Fruit fly (Drosophila melanogaster): ENCODE data around the gene alphaTub84B.

alphaTub84B gene

DNA sequence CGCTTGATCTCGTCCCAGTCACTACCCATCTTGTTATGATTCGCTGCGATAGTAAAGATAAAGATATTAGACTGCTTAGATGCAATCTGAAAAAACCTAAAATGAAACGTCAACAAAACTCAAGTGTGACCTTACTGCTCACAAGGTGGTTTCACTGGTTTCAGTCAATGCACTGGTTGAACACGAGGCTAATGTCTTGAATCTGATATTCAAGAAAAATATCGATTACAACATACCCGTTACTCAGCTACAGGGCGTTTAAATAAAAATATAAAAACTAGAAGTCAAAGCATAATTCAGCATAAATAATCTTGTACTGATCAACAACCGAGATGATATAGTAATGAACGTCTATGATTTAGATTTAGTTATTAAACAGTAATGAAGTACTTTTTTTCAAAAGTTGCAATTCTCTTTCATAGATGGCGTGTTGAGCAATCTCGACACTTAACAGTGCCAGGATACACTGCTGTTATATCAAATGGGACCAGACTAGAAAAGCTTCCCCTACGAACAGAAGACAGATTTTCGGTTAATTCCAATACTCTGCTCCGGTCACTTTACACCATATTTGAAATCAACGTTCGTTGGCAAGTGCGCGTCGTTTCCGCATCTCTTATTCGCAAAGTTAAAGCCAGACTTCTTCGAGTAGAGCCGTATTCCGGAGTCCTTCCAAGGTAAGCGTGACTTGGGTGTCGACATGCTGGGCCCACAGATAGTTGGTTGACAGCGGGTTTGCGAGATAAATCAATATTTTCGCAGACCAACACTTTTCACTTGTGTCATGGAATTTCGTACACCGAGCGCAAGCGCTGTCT lies 11.9 kb upstream of the alphaTub84B start, which contains the start of the genes Ufl1 and CG1943:
Ufl1 (minus strand) TSS at position 156 of the 818 bp plus-strand sequence.
CG1943 (plus strand) TSS at position 563 of the 818 bp plus-strand sequence.
- TF ChIP-seq CG11617 (GFP tag; optimal IDR thresholded peaks at IDR 0.05) = no peak
- TF ChIP-seq bab1 (GFP tag; optimal IDR thresholded peaks at IDR 0.05) = no peak
- no peak for TF ChIP-seq CG7045 (GFP tag; optimal IDR thresholded peaks at IDR 0.05)
- TF ChIP-seq Clk (GFP tag; optimal IDR thresholded peaks at IDR 0.05) = no peak
- TF ChIP-seq CG14711 (tag; optimal IDR thresholded peaks at IDR 0.05) = no peak
- TF ChIP-seq Hr96 (GFP tag; optimal IDR thresholded peaks at IDR 0.05) = peak; percentile 14
- no peak for TF ChIP-seq Crg-1 (GFP tag; optimal IDR thresholded peaks at IDR 0.05)
- TF ChIP-seq pad (GFP tag; optimal IDR thresholded peaks at IDR 0.05) = peak; percentile 36
- TF ChIP-seq kay (GFP tag; ENCODE audit: borderline replicate concordance) = no peak
- peak; percentile 44 for TF ChIP-seq CG1620 (GFP tag; optimal IDR thresholded peaks at IDR 0.05)
- TF ChIP-seq tj (GFP tag; optimal IDR thresholded peaks at IDR 0.05) = peak; percentile 72
- TF ChIP-seq ovo (GFP tag; optimal IDR thresholded peaks at IDR 0.05) = peak; percentile 55
- no peak for TF ChIP-seq cnc (optimal IDR thresholded peaks at IDR 0.05)
- TF ChIP-seq CG7101 (tag; optimal IDR thresholded peaks at IDR 0.05) = no peak
- TF ChIP-seq CG33017 (tag; optimal IDR thresholded peaks at IDR 0.05) = no peak
- no peak for TF ChIP-seq CG12768 (GFP tag; optimal IDR thresholded peaks at IDR 0.05)
- peak; percentile 87 for TF ChIP-seq Mnt (GFP tag; optimal IDR thresholded peaks at IDR 0.05)
- peak; percentile 48 for TF ChIP-seq cic (GFP tag; optimal IDR thresholded peaks at IDR 0.05)
- TF ChIP-seq CG5204 (GFP tag; optimal IDR thresholded peaks at IDR 0.05) = peak; percentile 17
- no peak for TF ChIP-seq toe (GFP tag; optimal IDR thresholded peaks at IDR 0.05)

DNA sequence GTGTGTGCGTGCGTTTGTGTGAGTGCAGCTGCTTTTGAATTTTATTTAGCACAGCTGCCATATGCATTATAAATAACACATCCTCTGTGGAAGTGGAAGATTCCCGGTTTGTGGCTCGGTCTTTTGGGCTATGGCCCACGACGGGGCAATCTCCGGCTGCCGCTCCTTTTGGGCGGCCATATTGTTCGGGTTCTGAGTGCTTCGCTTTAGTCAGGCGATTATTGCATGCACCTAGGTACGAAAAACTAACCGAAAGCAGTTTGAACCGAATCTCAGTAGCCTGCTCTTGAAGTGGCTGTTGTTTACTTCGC lies 11.3 kb upstream of the alphaTub84B start:
- TF ChIP-seq CG14711 (tag; optimal IDR thresholded peaks at IDR 0.05) (no peak), cic (GFP tag; optimal IDR thresholded peaks at IDR 0.05) (no peak), ovo (GFP tag; optimal IDR thresholded peaks at IDR 0.05) (no peak), CG7045 (GFP tag; optimal IDR thresholded peaks at IDR 0.05) (no peak), Crg-1 (GFP tag; optimal IDR thresholded peaks at IDR 0.05) (no peak), cnc (optimal IDR thresholded peaks at IDR 0.05) (no peak), kay (GFP tag; ENCODE audit: borderline replicate concordance) (no peak), Clk (GFP tag; optimal IDR thresholded peaks at IDR 0.05) (no peak), CG5204 (GFP tag; optimal IDR thresholded peaks at IDR 0.05) (no peak), tj (GFP tag; optimal IDR thresholded peaks at IDR 0.05) (no peak), pad (GFP tag; optimal IDR thresholded peaks at IDR 0.05) (no peak), toe (GFP tag; optimal IDR thresholded peaks at IDR 0.05) (no peak), CG1620 (GFP tag; optimal IDR thresholded peaks at IDR 0.05) (no peak), Mnt (GFP tag; optimal IDR thresholded peaks at IDR 0.05) (no peak), CG33017 (tag; optimal IDR thresholded peaks at IDR 0.05) (no peak), Hr96 (GFP tag; optimal IDR thresholded peaks at IDR 0.05) (no peak), CG7101 (tag; optimal IDR thresholded peaks at IDR 0.05) (no peak)

DNA sequence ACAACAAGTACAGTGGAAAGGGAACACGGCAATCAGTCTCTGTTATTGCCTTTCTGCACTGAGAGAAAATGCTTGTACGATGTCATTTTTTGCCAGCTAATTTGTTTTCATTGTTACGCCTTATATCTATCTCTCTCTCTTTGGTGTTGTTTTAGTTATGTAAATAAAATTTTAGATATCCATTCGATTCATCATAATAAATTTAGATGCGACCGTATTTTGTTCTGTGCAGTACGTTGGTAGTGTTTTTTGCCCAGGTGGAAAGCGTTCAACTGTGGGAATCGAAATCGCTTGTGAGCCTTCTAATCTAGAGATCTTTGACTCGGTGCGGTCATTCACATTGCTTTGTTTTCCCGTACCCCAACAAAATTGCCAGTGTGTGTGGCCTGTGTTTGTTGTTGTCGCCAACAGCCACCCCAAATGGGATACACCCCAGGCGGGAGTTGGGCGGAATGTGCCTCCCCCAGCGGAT lies 10.7 kb upstream of the alphaTub84B start:
- TF ChIP-seq ovo (GFP tag; optimal IDR thresholded peaks at IDR 0.05) = peak; percentile 71
- peak; percentile 70 for TF ChIP-seq Crg-1 (GFP tag; optimal IDR thresholded peaks at IDR 0.05)
- peak; percentile 88 for TF ChIP-seq bab1 (GFP tag; optimal IDR thresholded peaks at IDR 0.05)
- peak; percentile 91 for TF ChIP-seq CG33017 (tag; optimal IDR thresholded peaks at IDR 0.05)
- TF ChIP-seq toe (GFP tag; optimal IDR thresholded peaks at IDR 0.05) = peak; percentile 82
- TF ChIP-seq pad (GFP tag; optimal IDR thresholded peaks at IDR 0.05) = peak; percentile 81
- peak; percentile 91 for TF ChIP-seq CG7101 (tag; optimal IDR thresholded peaks at IDR 0.05)
- peak; percentile 94 for TF ChIP-seq kay (GFP tag; ENCODE audit: borderline replicate concordance)
- TF ChIP-seq Hr96 (GFP tag; optimal IDR thresholded peaks at IDR 0.05) = peak; percentile 90
- peak; percentile 67 for TF ChIP-seq tj (GFP tag; optimal IDR thresholded peaks at IDR 0.05)
- no peak for TF ChIP-seq cnc (optimal IDR thresholded peaks at IDR 0.05)
- TF ChIP-seq CG14711 (tag; optimal IDR thresholded peaks at IDR 0.05) = peak; percentile 88
- peak; percentile 90 for TF ChIP-seq cic (GFP tag; optimal IDR thresholded peaks at IDR 0.05)
- peak; percentile 74 for TF ChIP-seq Mnt (GFP tag; optimal IDR thresholded peaks at IDR 0.05)
- peak; percentile 91 for TF ChIP-seq CG11617 (GFP tag; optimal IDR thresholded peaks at IDR 0.05)
- peak; percentile 81 for TF ChIP-seq CG1620 (GFP tag; optimal IDR thresholded peaks at IDR 0.05)
- peak; percentile 91 for TF ChIP-seq CG7045 (GFP tag; optimal IDR thresholded peaks at IDR 0.05)
- TF ChIP-seq Clk (GFP tag; optimal IDR thresholded peaks at IDR 0.05) = peak; percentile 87
- no peak for TF ChIP-seq CG5204 (GFP tag; optimal IDR thresholded peaks at IDR 0.05)
- TF ChIP-seq CG12768 (GFP tag; optimal IDR thresholded peaks at IDR 0.05) = peak; percentile 96

DNA sequence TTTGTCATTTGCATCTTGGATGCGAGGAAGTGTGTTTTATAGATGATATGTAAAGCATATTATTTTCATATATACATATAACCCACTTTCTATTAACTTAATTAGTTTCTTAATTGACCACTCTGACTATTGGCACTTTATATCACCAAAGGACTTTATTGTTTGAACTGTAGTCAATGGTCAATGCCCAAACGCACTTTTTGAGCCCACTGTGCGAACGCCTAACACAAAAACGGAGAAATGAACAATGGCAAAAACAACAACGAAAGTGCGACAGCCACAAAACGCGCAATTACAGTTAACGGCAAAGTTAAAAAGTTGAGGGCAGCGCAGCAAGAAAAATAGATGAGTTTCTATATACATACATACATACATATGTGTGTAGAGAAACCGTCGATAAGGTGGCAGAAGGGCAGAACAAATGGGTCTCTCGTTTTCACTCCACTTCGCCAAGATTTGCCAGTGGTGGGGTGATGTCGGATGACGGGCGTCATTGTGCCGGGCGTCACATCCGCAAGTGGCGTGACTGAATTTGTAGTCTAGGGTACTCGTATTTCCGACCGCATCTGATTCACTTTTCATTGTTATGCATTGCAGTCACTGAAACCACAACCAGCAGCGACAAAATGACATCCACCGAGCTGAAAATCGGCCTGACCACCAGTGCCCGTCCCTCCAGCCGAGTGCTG lies 10.0 kb upstream of the alphaTub84B start:
- TF ChIP-seq cic (GFP tag; optimal IDR thresholded peaks at IDR 0.05) (peak; percentile 95), CG12768 (GFP tag; optimal IDR thresholded peaks at IDR 0.05) (peak; percentile 96), CG11617 (GFP tag; optimal IDR thresholded peaks at IDR 0.05) (peak; percentile 46), CG1620 (GFP tag; optimal IDR thresholded peaks at IDR 0.05) (peak; percentile 60), CG7045 (GFP tag; optimal IDR thresholded peaks at IDR 0.05) (peak; percentile 90), CG14711 (tag; optimal IDR thresholded peaks at IDR 0.05) (peak; percentile 52), Hr96 (GFP tag; optimal IDR thresholded peaks at IDR 0.05) (no peak), tj (GFP tag; optimal IDR thresholded peaks at IDR 0.05) (peak; percentile 37), CG33017 (tag; optimal IDR thresholded peaks at IDR 0.05) (peak; percentile 90), kay (GFP tag; ENCODE audit: borderline replicate concordance) (no peak), pad (GFP tag; optimal IDR thresholded peaks at IDR 0.05) (peak; percentile 54), bab1 (GFP tag; optimal IDR thresholded peaks at IDR 0.05) (peak; percentile 94), toe (GFP tag; optimal IDR thresholded peaks at IDR 0.05) (peak; percentile 48), Crg-1 (GFP tag; optimal IDR thresholded peaks at IDR 0.05) (peak; percentile 59), CG5204 (GFP tag; optimal IDR thresholded peaks at IDR 0.05) (no peak), ovo (GFP tag; optimal IDR thresholded peaks at IDR 0.05) (peak; percentile 64), Mnt (GFP tag; optimal IDR thresholded peaks at IDR 0.05) (peak; percentile 22), CG7101 (tag; optimal IDR thresholded peaks at IDR 0.05) (peak; percentile 76), Clk (GFP tag; optimal IDR thresholded peaks at IDR 0.05) (no peak), cnc (optimal IDR thresholded peaks at IDR 0.05) (no peak)
